Fruit fly (Drosophila melanogaster): ENCODE measurements around the gene Mob2.

- TF ChIP-seq CG9705 (GFP tag; optimal IDR thresholded peaks at IDR 0.05), result no peak
- TF ChIP-seq fru (GFP tag; optimal IDR thresholded peaks at IDR 0.05), result no peak
These were observed 24.9 kb upstream of the Mob2 start for dm6 chr3L:11586794-11587462.

All from whole organism, wandering third instar larva.